Worm (Caenorhabditis elegans) whole organism, L1 larva: Measurements from ENCODE around the gene pod-2.
A peak's percentile ranks its signal among the peaks of the same experiment; 100 is the strongest.

ENCODE experiments used
- blmp-1 ChIP-seq: fragments of 150-350 bp; optimal IDR thresholded peaks from 2 replicates; lab custom pipeline; 2014; ENCODE audit warnings: missing biosample characterization, missing genetic modification characterization
- ceh-88 ChIP-seq: fragments of 200-800 bp; sonication (Bioruptor generic); IDR thresholded peaks from 2 replicates; pipeline ENCODE4 v1.3.6; 2022; ENCODE audit warnings: missing genetic modification characterization, missing compliant biosample characterization
- lin-13 ChIP-seq: fragments of 150-350 bp; optimal IDR thresholded peaks from 2 replicates; lab custom pipeline; 2014; ENCODE audit warnings: missing biosample characterization, missing genetic modification reagents, missing genetic modification characterization
- lsy-2 ChIP-seq, 2 experiments: fragments of 150-350 bp; optimal IDR thresholded peaks; 2 replicates each; lab custom pipeline; 2014; ENCODE audit warnings: missing biosample characterization in 2 of 2, missing genetic modification characterization in 2 of 2
- mdl-1 ChIP-seq, 2 experiments: fragments of 150-350 bp; optimal IDR thresholded peaks; 2 replicates each; lab custom pipeline; 2014 to 2017; ENCODE audit warnings: missing biosample characterization in 2 of 2, missing genetic modification characterization in 2 of 2, inconsistent platforms in 1 of 2
- nhr-11 ChIP-seq: fragments of 150-350 bp; optimal IDR thresholded peaks from 2 replicates; lab custom pipeline; 2014; ENCODE audit warnings: missing biosample characterization, missing genetic modification characterization
- nhr-28 ChIP-seq: fragments of 150-350 bp; optimal IDR thresholded peaks from 2 replicates; lab custom pipeline; 2014; ENCODE audit warnings: missing biosample characterization, missing genetic modification characterization
- rnt-1 ChIP-seq: sonication (generic microtip); optimal IDR thresholded peaks from 2 replicates; lab custom pipeline; 2016; ENCODE audit warnings: mild to moderate bottlenecking, missing genetic modification characterization, moderate library complexity, missing compliant biosample characterization
- unc-62 ChIP-seq: fragments of 150-350 bp; optimal IDR thresholded peaks from 2 replicates; lab custom pipeline; 2014; ENCODE audit warnings: missing biosample characterization, missing genetic modification reagents, missing genetic modification characterization

DNA sequence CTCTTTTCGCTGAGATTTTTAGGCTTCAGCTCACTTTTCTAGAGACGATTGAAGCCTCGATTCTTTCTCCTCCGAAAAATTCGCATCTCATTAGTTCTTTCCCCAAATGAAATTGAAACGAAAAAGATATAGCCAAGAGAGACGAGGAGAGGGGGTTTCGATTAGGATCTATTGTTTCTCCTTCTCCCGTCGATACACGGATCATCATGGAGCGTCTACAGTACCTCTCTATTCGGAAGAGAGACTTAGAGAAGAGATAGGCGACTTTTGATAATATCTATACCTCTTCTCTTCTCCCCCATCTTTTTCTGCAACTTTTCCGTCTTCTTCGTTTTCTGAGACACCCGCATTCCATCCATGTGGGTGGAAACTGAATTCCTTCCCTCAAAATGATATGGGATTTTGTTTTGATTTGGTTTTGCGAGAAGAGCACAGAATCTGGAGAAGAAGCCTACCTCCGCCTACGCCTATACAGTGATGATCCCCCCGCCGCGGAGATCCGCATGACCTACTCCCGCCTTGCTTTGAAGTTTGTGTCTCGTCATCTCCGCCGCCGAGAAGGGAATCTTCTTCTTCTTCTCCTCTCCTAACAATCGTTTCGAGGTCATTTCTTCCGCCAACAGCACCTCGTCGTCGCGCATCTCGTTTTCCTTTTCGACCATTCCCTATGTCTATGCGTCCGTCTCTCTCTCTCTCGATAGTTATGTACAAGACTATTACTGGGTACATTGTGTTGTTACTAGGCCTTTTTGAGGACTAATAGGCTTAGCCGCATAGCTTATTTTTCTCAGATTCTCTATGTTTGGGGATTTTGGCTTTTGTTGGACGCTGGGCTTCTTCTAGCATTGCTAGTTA is 5.4 kb downstream of the pod-2 start:
- TF ChIP-seq nhr-11 (tag; lab: Kevin White, UChicago) (no peak), nhr-28 (no peak), unc-62 (GFP tag; lab: Kevin White, UChicago) (no peak), lsy-2 (tag; optimal IDR thresholded peaks at IDR 0.05; lab: Kevin White, UChicago) (peak in 1 of 2 experiments; percentile 51), ceh-88 (no peak), mdl-1 (tag; optimal IDR thresholded peaks at IDR 0.05; lab: Kevin White, UChicago) (no peak), blmp-1 (tag; lab: Kevin White, UChicago) (peak; percentile 92), rnt-1 (no peak), lin-13 (GFP tag; lab: Kevin White, UChicago) (no peak)
